Worm (Caenorhabditis elegans): ENCODE data around the gene iglr-2.

- TF ChIP-seq pha-4 (tag; optimal IDR thresholded peaks at IDR 0.05) (no peak), npax-4 (tag; optimal IDR thresholded peaks at IDR 0.05) (no peak), unc-55 (GFP tag; optimal IDR thresholded peaks at IDR 0.05) (no peak), fkh-10 (GFP tag; optimal IDR thresholded peaks at IDR 0.05) (no peak)
These were observed 25.3 kb downstream of the iglr-2 start for ce11 chrIII:8305816-8306215.
